Worm (Caenorhabditis elegans): ENCODE results near the gene pdi-1.

DNA sequence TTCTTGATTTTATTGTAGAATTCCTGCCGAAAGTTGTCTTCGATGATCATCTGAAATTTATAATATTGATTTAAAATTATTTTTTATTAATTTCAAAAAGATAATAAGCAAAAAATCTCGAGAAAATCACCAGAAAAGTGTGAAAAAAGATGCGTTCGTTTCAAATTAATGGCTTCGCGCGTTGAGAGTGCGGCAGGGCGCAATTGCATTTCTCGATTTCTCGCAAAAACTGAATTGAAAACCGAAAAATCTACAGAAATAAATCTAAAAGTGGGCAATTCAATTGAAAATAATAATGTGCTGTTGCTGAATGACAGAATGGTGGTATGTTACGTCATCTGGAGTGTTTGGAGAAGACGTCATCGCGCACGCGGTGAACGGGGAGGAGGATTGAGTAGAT, 33.7 kb upstream of the pdi-1 start, which contains the start of gene evl-18:
- no peak for TF ChIP-seq saeg-2 (GFP tag; IDR thresholded peaks at IDR 0.05)
- no peak for TF ChIP-seq ztf-11 (tag; optimal IDR thresholded peaks at IDR 0.05)
- no peak for TF ChIP-seq cey-2 (tag; optimal IDR thresholded peaks at IDR 0.05; ENCODE audit: borderline replicate concordance, insufficient read depth)
- TF ChIP-seq ama-1 (optimal IDR thresholded peaks at IDR 0.05): no peak
- no peak for TF ChIP-seq Y105C5A.15 (GFP tag; IDR thresholded peaks at IDR 0.05)
- TF ChIP-seq egl-27 (tag; optimal IDR thresholded peaks at IDR 0.05): no peak

Data from whole organism, L4 larva.